Fruit fly (Drosophila melanogaster) whole organism, adult: Measurements from ENCODE around the gene SCaMC.

ENCODE experiments used
- CG12768 ChIP-seq: fragments of 200-800 bp; sonication (Bioruptor generic); optimal IDR thresholded peaks from 2 replicates; lab custom pipeline; 2017; ENCODE audit warnings: missing biosample characterization, missing genetic modification characterization, mild to moderate bottlenecking, moderate library complexity, missing genetic modification reagents
- CG14711 ChIP-seq: fragments of 200-800 bp; sonication (Bioruptor generic); optimal IDR thresholded peaks from 2 replicates; lab custom pipeline; 2018; ENCODE audit warnings: missing biosample characterization, mild to moderate bottlenecking, missing genetic modification characterization, moderate library complexity
- CG1620 ChIP-seq: fragments of 200-800 bp; sonication (Bioruptor generic); optimal IDR thresholded peaks from 2 replicates; lab custom pipeline; 2016; ENCODE audit warnings: missing biosample characterization, missing genetic modification characterization
- CG33017 ChIP-seq: fragments of 200-800 bp; sonication (Bioruptor generic); optimal IDR thresholded peaks from 2 replicates; lab custom pipeline; 2018; ENCODE audit warnings: missing biosample characterization, mild to moderate bottlenecking, missing genetic modification characterization, moderate library complexity
- Hr96 ChIP-seq: fragments of 200-800 bp; sonication (Bioruptor generic); optimal IDR thresholded peaks from 2 replicates; lab custom pipeline; 2016; ENCODE audit warnings: missing biosample characterization, missing genetic modification characterization
- kay ChIP-seq: fragments of 200-800 bp; sonication (Bioruptor generic); peaks from one replicate; lab custom pipeline; 2016; ENCODE audit warnings: missing biosample characterization, missing genetic modification characterization, borderline replicate concordance

DNA sequence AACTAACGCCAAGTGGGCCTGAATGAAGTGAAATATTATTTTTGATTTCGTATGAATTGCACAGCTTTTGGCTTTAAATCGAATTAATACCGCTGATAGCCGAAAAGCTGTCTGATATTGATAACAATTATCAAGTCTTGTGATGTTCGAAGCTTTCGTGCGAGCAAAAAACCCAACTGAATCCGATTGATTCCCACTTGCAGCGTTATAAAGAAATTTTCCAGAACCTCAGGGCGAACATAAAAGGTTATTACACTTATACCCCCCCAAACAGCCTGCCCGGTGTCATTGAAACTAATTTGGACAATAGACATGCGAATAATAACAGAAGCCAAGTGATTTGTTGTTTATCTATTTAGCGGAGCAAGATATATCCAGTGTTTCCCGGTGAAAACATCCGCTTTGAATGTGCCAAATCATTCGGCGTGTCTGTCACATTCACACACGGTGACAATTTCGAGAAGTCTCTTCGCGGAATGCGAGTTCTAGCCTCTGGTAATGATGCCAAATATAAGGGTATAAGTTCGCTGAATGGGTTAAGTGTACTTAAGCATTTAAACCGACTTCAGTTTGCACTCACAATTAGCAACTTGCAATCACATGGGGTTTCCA is 8.6 kb downstream of the SCaMC start:
- TF ChIP-seq kay (GFP tag; lab: Kevin White, UChicago) (peak; percentile 81), CG14711 (tag; lab: Kevin White, UChicago) (no peak), CG1620 (no peak), Hr96 (GFP tag; lab: Kevin White, UChicago) (no peak), CG33017 (tag; lab: Kevin White, UChicago) (no peak), CG12768 (no peak)
